Worm (Caenorhabditis elegans): Measurements from ENCODE around the gene Y54G2A.52.

Gene Y54G2A.52

DNA sequence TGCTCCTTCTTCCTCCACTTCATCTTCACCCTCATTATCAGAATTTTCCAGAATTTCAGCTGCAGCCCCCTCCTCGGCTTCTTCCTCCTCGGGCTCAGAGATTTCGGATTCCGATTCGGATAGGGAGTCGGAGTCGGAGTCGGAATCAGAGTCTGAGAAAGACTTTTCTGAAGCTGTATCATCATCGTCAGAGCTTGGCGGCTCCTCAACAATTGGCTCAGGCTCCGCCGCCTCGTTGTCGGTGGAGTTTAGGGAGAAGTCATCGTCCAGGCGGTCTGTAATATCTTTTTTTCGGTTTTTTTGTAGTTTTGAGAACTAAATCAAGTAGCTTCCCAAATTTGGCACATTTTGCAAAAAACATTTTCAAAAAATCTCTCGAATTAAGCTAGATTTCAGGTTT is 27.7 kb downstream of the Y54G2A.52 start:
- TF ChIP-seq ceh-22 (tag; optimal IDR thresholded peaks at IDR 0.05) (no peak), ceh-6 (GFP tag; optimal IDR thresholded peaks at IDR 0.05) (no peak), ceh-31 (tag; optimal IDR thresholded peaks at IDR 0.05) (no peak), unc-42 (tag; optimal IDR thresholded peaks at IDR 0.05) (no peak), fax-1 (tag; optimal IDR thresholded peaks at IDR 0.05) (no peak), pag-3 (tag; optimal IDR thresholded peaks at IDR 0.05; ENCODE audit: borderline replicate concordance) (no peak), ceh-9 (tag; optimal IDR thresholded peaks at IDR 0.05) (no peak), T23F11.4 (GFP tag; optimal IDR thresholded peaks at IDR 0.05) (no peak), ceh-18 (tag; optimal IDR thresholded peaks at IDR 0.05) (no peak), dmd-4 (tag; optimal IDR thresholded peaks at IDR 0.05; ENCODE audit: borderline replicate concordance) (no peak), ztf-16 (tag; optimal IDR thresholded peaks at IDR 0.05) (no peak), gmeb-2 (tag; optimal IDR thresholded peaks at IDR 0.05) (no peak), ceh-2 (tag; optimal IDR thresholded peaks at IDR 0.05) (no peak), hlh-6 (tag; optimal IDR thresholded peaks at IDR 0.05) (no peak), ceh-24 (tag; optimal IDR thresholded peaks at IDR 0.05) (no peak), zip-5 (tag; optimal IDR thresholded peaks at IDR 0.05) (no peak), lin-11 (tag; optimal IDR thresholded peaks at IDR 0.05) (no peak), unc-55 (GFP tag; optimal IDR thresholded peaks at IDR 0.05) (no peak)

- no peak for TF ChIP-seq lim-6 (tag; optimal IDR thresholded peaks at IDR 0.05)
- TF ChIP-seq tbx-2 (tag; optimal IDR thresholded peaks at IDR 0.05) = no peak
- TF ChIP-seq odd-2 (tag; optimal IDR thresholded peaks at IDR 0.05) = no peak
- no peak for TF ChIP-seq ttx-3 (tag; optimal IDR thresholded peaks at IDR 0.05)
- TF ChIP-seq ahr-1 (tag; optimal IDR thresholded peaks at IDR 0.05) = no peak
- TF ChIP-seq mec-3 (tag; optimal IDR thresholded peaks at IDR 0.05; ENCODE audit: borderline replicate concordance) = no peak
- no peak for TF ChIP-seq C08G9.2 (tag; optimal IDR thresholded peaks at IDR 0.05)
- no peak for TF ChIP-seq Y22D7AL.16 (tag; optimal IDR thresholded peaks at IDR 0.05)
- TF ChIP-seq hlh-15 (tag; optimal IDR thresholded peaks at IDR 0.05) = no peak
- no peak for TF ChIP-seq pag-3 (tag; optimal IDR thresholded peaks at IDR 0.05; ENCODE audit: borderline replicate concordance)
- TF ChIP-seq ztf-16 (tag; optimal IDR thresholded peaks at IDR 0.05) = no peak
- no peak for TF ChIP-seq unc-3 (GFP tag; conservative IDR thresholded peaks at IDR 0.05)
- TF ChIP-seq unc-3 (tag; optimal IDR thresholded peaks at IDR 0.05) = no peak
- no peak for TF ChIP-seq unc-55 (GFP tag; optimal IDR thresholded peaks at IDR 0.05)
- no peak for TF ChIP-seq hlh-30 (tag; optimal IDR thresholded peaks at IDR 0.05; ENCODE audit: insufficient read depth)
- no peak for TF ChIP-seq ama-1 (optimal IDR thresholded peaks at IDR 0.05)
- TF ChIP-seq ceh-2 (tag; optimal IDR thresholded peaks at IDR 0.05) = no peak
- no peak for TF ChIP-seq ceh-9 (tag; optimal IDR thresholded peaks at IDR 0.05)
- no peak for TF ChIP-seq sdc-2 (tag; optimal IDR thresholded peaks at IDR 0.05)
Measured at ce11 chrIV:2770067-2770466, 28.4 kb downstream of the Y54G2A.52 start.

- TF ChIP-seq ceh-9 (tag; optimal IDR thresholded peaks at IDR 0.05) (no peak), dmd-4 (tag; optimal IDR thresholded peaks at IDR 0.05; ENCODE audit: borderline replicate concordance) (no peak), ceh-24 (tag; optimal IDR thresholded peaks at IDR 0.05) (no peak)
Measured at ce11 chrIV:2765048-2765708, 33.3 kb downstream of the Y54G2A.52 start.

DNA sequence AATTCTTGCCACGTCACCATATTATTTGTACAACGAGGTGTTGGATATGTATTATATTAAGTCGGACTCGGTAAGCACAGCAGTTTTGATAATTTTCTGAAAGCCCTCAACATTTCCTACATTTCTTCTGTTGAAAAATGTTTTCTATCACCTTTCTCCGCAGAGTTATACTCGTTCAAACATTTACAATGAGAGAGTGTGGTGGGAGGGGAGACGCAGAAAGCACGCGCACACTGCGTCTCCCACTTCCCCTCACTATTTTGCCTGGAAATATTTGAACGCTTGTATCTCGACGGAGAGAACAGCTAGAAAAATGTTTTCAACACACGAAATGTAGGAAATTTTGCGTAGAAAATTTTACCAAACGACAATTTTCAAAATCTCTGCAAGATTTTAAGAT is 34.3 kb downstream of the Y54G2A.52 start:
- no peak for TF ChIP-seq C08G9.2 (tag; optimal IDR thresholded peaks at IDR 0.05)
- TF ChIP-seq unc-3 (GFP tag; conservative IDR thresholded peaks at IDR 0.05) = no peak
- TF ChIP-seq unc-3 (tag; optimal IDR thresholded peaks at IDR 0.05) = no peak
- TF ChIP-seq ceh-18 (tag; optimal IDR thresholded peaks at IDR 0.05) = no peak

DNA sequence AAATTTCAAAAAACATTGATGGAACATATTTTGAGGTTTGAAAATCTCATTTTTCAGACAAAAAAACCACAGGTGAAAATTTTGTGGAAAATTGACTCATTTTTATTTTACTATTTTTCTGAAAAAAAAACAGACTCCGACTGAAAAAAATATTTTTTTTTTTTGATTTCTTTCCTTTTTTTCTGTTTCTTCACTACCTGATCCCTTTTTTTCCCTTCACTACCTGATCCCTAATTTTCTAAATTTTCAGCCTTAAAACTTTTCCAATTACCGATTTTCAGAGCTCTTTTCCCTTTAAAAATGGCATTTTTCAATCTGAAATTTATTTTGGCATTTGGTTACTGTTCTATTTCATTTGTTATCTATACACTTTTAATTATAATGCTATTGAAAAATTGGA is 36.1 kb downstream of the Y54G2A.52 start, which contains the start of gene Y54G2A.77:
Gene Y54G2A.77, plus strand, starts transcription at position 301 of the 400 bp plus-strand sequence.
- TF ChIP-seq ttx-3 (tag; optimal IDR thresholded peaks at IDR 0.05) = no peak
- TF ChIP-seq tbx-7 (tag; optimal IDR thresholded peaks at IDR 0.05) = no peak

All from whole organism, late embryonic.